Fruit fly (Drosophila melanogaster) whole organism, wandering third instar larva: ENCODE data around the gene CG10211.

Experiments
- Abd-B ChIP-seq: fragments of >200 bp; optimal IDR thresholded peaks from 2 replicates; lab custom pipeline; 2017; ENCODE audit warnings: missing biosample characterization, missing genetic modification characterization
- CrebA ChIP-seq: fragments of 200-800 bp; sonication (Bioruptor generic); optimal IDR thresholded peaks from 2 replicates; lab custom pipeline; 2016; ENCODE audit warnings: missing biosample characterization, mild to moderate bottlenecking, missing genetic modification characterization, borderline replicate concordance
- Dfd ChIP-seq: fragments of >200 bp; optimal IDR thresholded peaks from 2 replicates; lab custom pipeline; 2017; ENCODE audit warnings: missing biosample characterization, missing genetic modification characterization
- Dif ChIP-seq: fragments of 200-275, 200-300 bp; sonication (Bioruptor generic); optimal IDR thresholded peaks from 2 replicates; lab custom pipeline; 2018; ENCODE audit warnings: missing biosample characterization, missing genetic modification characterization; ENCODE audit not compliant: partially characterized antibody
- GATAd ChIP-seq: sonication (Bioruptor generic); optimal IDR thresholded peaks from 2 replicates; lab custom pipeline; 2016; ENCODE audit warnings: missing biosample characterization, missing genetic modification characterization
- HLH106 ChIP-seq: fragments of 200-800 bp; optimal IDR thresholded peaks from 3 replicates; lab custom pipeline; 2019; ENCODE audit warnings: missing biosample characterization, mild to moderate bottlenecking, missing genetic modification characterization, moderate library complexity
- Hr78 ChIP-seq: fragments of >200 bp; optimal IDR thresholded peaks from 2 replicates; lab custom pipeline; 2017; ENCODE audit warnings: missing biosample characterization, missing genetic modification characterization
- Hr83 ChIP-seq: fragments of 200-300 bp; sonication (Bioruptor generic); optimal IDR thresholded peaks from 2 replicates; lab custom pipeline; 2016; ENCODE audit warnings: missing biosample characterization, mild to moderate bottlenecking, missing genetic modification characterization, moderate library complexity; ENCODE audit not compliant: poor library complexity, severe bottlenecking
- Mio ChIP-seq: sonication (Bioruptor generic); optimal IDR thresholded peaks from 2 replicates; lab custom pipeline; 2016; ENCODE audit warnings: missing biosample characterization, missing genetic modification characterization
- Myc ChIP-seq: fragments of >200 bp; optimal IDR thresholded peaks from 2 replicates; lab custom pipeline; 2017
- N ChIP-seq: fragments of >200 bp; optimal IDR thresholded peaks from 2 replicates; lab custom pipeline; 2018; ENCODE audit warnings: missing biosample characterization, missing external identifiers, missing genetic modification characterization
- OdsH ChIP-seq: fragments of 200-800 bp; sonication (Bioruptor generic); optimal IDR thresholded peaks from 2 replicates; lab custom pipeline; 2016; ENCODE audit warnings: missing biosample characterization, mild to moderate bottlenecking, missing genetic modification characterization
- Rel ChIP-seq, 2 experiments: fragments of 200-800 bp; sonication (Bioruptor generic) in 1 of 2; optimal IDR thresholded peaks; 2 replicates in 1 of 2; 3 replicates in 1 of 2; lab custom pipeline; 2016 to 2019; ENCODE audit warnings: mild to moderate bottlenecking in 2 of 2, missing biosample characterization in 2 of 2, missing genetic modification characterization in 2 of 2, moderate library complexity in 1 of 2
- Sp1 ChIP-seq: fragments of 200-800 bp; sonication (Bioruptor generic); optimal IDR thresholded peaks from 3 replicates; lab custom pipeline; 2019; ENCODE audit warnings: missing biosample characterization, mild to moderate bottlenecking, missing genetic modification characterization, moderate library complexity
- Vsx2 ChIP-seq: fragments of 200-300, 225-300 bp; sonication (Bioruptor generic); optimal IDR thresholded peaks from 2 replicates; lab custom pipeline; 2018; ENCODE audit warnings: missing biosample characterization, missing genetic modification characterization; ENCODE audit not compliant: partially characterized antibody
- brk ChIP-seq: fragments of 200-800 bp; sonication (Bioruptor generic); optimal IDR thresholded peaks from 2 replicates; lab custom pipeline; 2016; ENCODE audit warnings: missing biosample characterization, mild to moderate bottlenecking, missing genetic modification characterization
- dl ChIP-seq, 2 experiments: fragments of 175-275, 200-275 bp in 1 of 2; fragments of 200-275 bp in 1 of 2; sonication (Bioruptor generic); optimal IDR thresholded peaks; lab custom pipeline; 2018; ENCODE audit warnings: mild to moderate bottlenecking in 2 of 2, missing biosample characterization in 2 of 2, missing genetic modification characterization in 2 of 2, moderate library complexity in 2 of 2; ENCODE audit not compliant: partially characterized antibody in 2 of 2, insufficient read depth in 1 of 2
- dmrt93B ChIP-seq: fragments of 200-800 bp; sonication (Bioruptor generic); optimal IDR thresholded peaks from 2 replicates; lab custom pipeline; 2018; ENCODE audit warnings: missing biosample characterization, mild to moderate bottlenecking, missing genetic modification characterization
- dsf ChIP-seq: sonication (Bioruptor generic); optimal IDR thresholded peaks from 2 replicates; lab custom pipeline; 2016; ENCODE audit warnings: missing biosample characterization, missing genetic modification characterization, borderline replicate concordance
- ey ChIP-seq: fragments of 200-800 bp; sonication (Bioruptor generic); optimal IDR thresholded peaks from 2 replicates; lab custom pipeline; 2016; ENCODE audit warnings: missing biosample characterization, missing genetic modification characterization
- foxo ChIP-seq, 2 experiments: fragments of 200-800 bp; sonication (Bioruptor generic); optimal IDR thresholded peaks; 2 replicates in 1 of 2; 3 replicates in 1 of 2; lab custom pipeline; 2016 to 2017; ENCODE audit warnings: missing biosample characterization in 2 of 2, missing genetic modification characterization in 2 of 2
- fru ChIP-seq: fragments of 200-800 bp; sonication (Bioruptor generic); optimal IDR thresholded peaks from 3 replicates; lab custom pipeline; 2016; ENCODE audit warnings: missing biosample characterization, mild to moderate bottlenecking, missing genetic modification characterization
- h ChIP-seq: fragments of 200-800 bp; sonication (Bioruptor generic); optimal IDR thresholded peaks from 3 replicates; lab custom pipeline; 2016; ENCODE audit warnings: missing biosample characterization, mild to moderate bottlenecking, missing genetic modification characterization
- jim ChIP-seq: fragments of 175-275, 200-325 bp; sonication (Bioruptor generic); optimal IDR thresholded peaks from 2 replicates; lab custom pipeline; 2016; ENCODE audit warnings: missing biosample characterization, mild to moderate bottlenecking, missing genetic modification characterization
- pan ChIP-seq: fragments of >200 bp; optimal IDR thresholded peaks from 2 replicates; lab custom pipeline; 2017
- psq ChIP-seq: fragments of 200-800 bp; sonication (Bioruptor generic); optimal IDR thresholded peaks from 3 replicates; lab custom pipeline; 2017; ENCODE audit warnings: missing biosample characterization, mild to moderate bottlenecking, missing genetic modification characterization, moderate library complexity
- sage ChIP-seq: fragments of 200-800 bp; sonication (Bioruptor generic); optimal IDR thresholded peaks from 2 replicates; lab custom pipeline; 2016; ENCODE audit warnings: missing biosample characterization, mild to moderate bottlenecking, missing genetic modification characterization
- sv ChIP-seq: fragments of 200-800 bp; sonication (Bioruptor generic); optimal IDR thresholded peaks from 3 replicates; lab custom pipeline; 2016; ENCODE audit warnings: missing biosample characterization, missing genetic modification characterization
- tai ChIP-seq: sonication (Bioruptor generic); optimal IDR thresholded peaks from 2 replicates; lab custom pipeline; 2016; ENCODE audit warnings: missing biosample characterization, missing genetic modification characterization
- usp ChIP-seq: fragments of >200 bp; optimal IDR thresholded peaks from 2 replicates; lab custom pipeline; 2017; ENCODE audit warnings: missing biosample characterization, missing genetic modification characterization
- woc ChIP-seq: sonication (Bioruptor generic); optimal IDR thresholded peaks from 2 replicates; lab custom pipeline; 2016; ENCODE audit warnings: missing biosample characterization, mild to moderate bottlenecking, missing genetic modification characterization

Gene CG10211

dm6 chr2L:18482989-18483388 is 34.3 kb upstream of the CG10211 start:
- TF ChIP-seq pan (lab: Kevin White, UChicago), result no peak
- no peak for TF ChIP-seq HLH106 (tag; lab: Kevin White, UChicago)
- TF ChIP-seq, all 38 proteins: peak for 0

dm6 chr2L:18484040-18484381 is 33.3 kb upstream of the CG10211 start:
- TF ChIP-seq Vsx2 (GFP tag; lab: Kevin White, UChicago), result no peak
- TF ChIP-seq tai (GFP tag; lab: Kevin White, UChicago), result peak; percentile 35

dm6 chr2L:18484382-18485050 is 32.8 kb upstream of the CG10211 start, which contains the start of gene CG10283:
Gene CG10283 (minus strand): TSS chr2L:18484513.
- TF ChIP-seq OdsH (GFP tag; lab: Kevin White, UChicago) (peak; percentile 4), N (GFP tag; lab: Kevin White, UChicago) (no peak), pan (lab: Kevin White, UChicago) (no peak), tai (GFP tag; lab: Kevin White, UChicago) (no peak), Myc (lab: Kevin White, UChicago) (no peak), foxo (GFP tag; optimal IDR thresholded peaks at IDR 0.05; lab: Kevin White, UChicago) (peak in 1 of 2 experiments; percentile 24), sv (GFP tag; lab: Kevin White, UChicago) (peak; percentile 12), sage (GFP tag; lab: Kevin White, UChicago) (no peak), brk (no peak), Dif (GFP tag; lab: Kevin White, UChicago) (peak; percentile 74), Rel (GFP tag; optimal IDR thresholded peaks at IDR 0.05; lab: Kevin White, UChicago) (no peak), Rel (tag; optimal IDR thresholded peaks at IDR 0.05; lab: Kevin White, UChicago) (no peak), woc (GFP tag; lab: Kevin White, UChicago) (peak; percentile 30), CrebA (GFP tag; lab: Kevin White, UChicago) (no peak), GATAd (no peak), usp (GFP tag; lab: Kevin White, UChicago) (no peak), Sp1 (GFP tag; lab: Kevin White, UChicago) (peak; percentile 21), Hr83 (GFP tag; lab: Kevin White, UChicago) (peak; percentile 85), ey (GFP tag; lab: Kevin White, UChicago) (no peak), h (GFP tag; lab: Kevin White, UChicago) (peak; percentile 12), jim (GFP tag; lab: Kevin White, UChicago) (no peak), psq (GFP tag; lab: Kevin White, UChicago) (peak; percentile 5), HLH106 (tag; lab: Kevin White, UChicago) (peak; percentile 57), dmrt93B (GFP tag; lab: Kevin White, UChicago) (no peak), dl (GFP tag; optimal IDR thresholded peaks at IDR 0.05; lab: Kevin White, UChicago; ENCODE audit: insufficient read depth in 1 of 2, partially characterized antibody in 2 of 2) (peak; percentile 36 to 38), dsf (GFP tag; lab: Kevin White, UChicago) (no peak), Abd-B (GFP tag; lab: Kevin White, UChicago) (no peak), Dfd (no peak)

dm6 chr2L:18485211-18485610 is 32.1 kb upstream of the CG10211 start, which contains the start of gene grnd:
Gene grnd (plus strand): TSS chr2L:18485417.
- TF ChIP-seq woc (GFP tag; lab: Kevin White, UChicago) (no peak), fru (GFP tag; lab: Kevin White, UChicago) (peak; percentile 36), ey (GFP tag; lab: Kevin White, UChicago) (no peak), brk (peak; percentile 29), Mio (GFP tag; lab: Kevin White, UChicago) (no peak), tai (GFP tag; lab: Kevin White, UChicago) (no peak), dsf (GFP tag; lab: Kevin White, UChicago) (no peak)

- TF ChIP-seq Vsx2 (GFP tag; lab: Kevin White, UChicago) (no peak), sv (GFP tag; lab: Kevin White, UChicago) (no peak), Hr78 (GFP tag; lab: Kevin White, UChicago) (no peak), foxo (GFP tag; optimal IDR thresholded peaks at IDR 0.05; lab: Kevin White, UChicago) (no peak)
- TF ChIP-seq, all 38 proteins: peak for 0
Observed at dm6 chr2L:18486828-18487227, 30.5 kb upstream of the CG10211 start.
